Worm (Caenorhabditis elegans) whole organism, L1 larva: ENCODE results near the gene Y7A5A.13.

ENCODE experiments used
- ceh-8 ChIP-seq: fragments of 200-800 bp; sonication (Bioruptor generic); optimal IDR thresholded peaks from 2 replicates; lab custom pipeline; 2018; ENCODE audit warnings: mild to moderate bottlenecking, missing genetic modification characterization, moderate library complexity, missing compliant biosample characterization
- egl-27 ChIP-seq, 2 experiments: fragments of 150-350 bp in 1 of 2; sonication (generic microtip); optimal IDR thresholded peaks; 3 replicates each; lab custom pipeline; 2017 to 2018; ENCODE audit warnings: missing biosample characterization in 2 of 2, missing genetic modification characterization in 2 of 2, missing genetic modification reagents in 2 of 2
- fkh-4 ChIP-seq: sonication (generic microtip); optimal IDR thresholded peaks from 2 replicates; lab custom pipeline; 2016; ENCODE audit warnings: missing compliant biosample characterization, missing genetic modification characterization, borderline replicate concordance
- mab-9 ChIP-seq: fragments of 200-800 bp; sonication (Bioruptor generic); IDR thresholded peaks from 2 replicates; pipeline ENCODE4 v1.3.6; 2022; ENCODE audit warnings: missing genetic modification reagents, missing genetic modification characterization, missing compliant biosample characterization
- mef-2 ChIP-seq: fragments of 150-350 bp; optimal IDR thresholded peaks from 2 replicates; lab custom pipeline; 2014; ENCODE audit warnings: missing biosample characterization, missing genetic modification characterization
- nhr-11 ChIP-seq: fragments of 150-350 bp; optimal IDR thresholded peaks from 2 replicates; lab custom pipeline; 2014; ENCODE audit warnings: missing biosample characterization, missing genetic modification characterization
- pag-3 ChIP-seq: sonication (generic microtip); optimal IDR thresholded peaks from 2 replicates; lab custom pipeline; 2017; ENCODE audit warnings: missing genetic modification characterization, mild to moderate bottlenecking, missing compliant biosample characterization, antibody characterized with exemption, borderline replicate concordance; ENCODE audit not compliant: insufficient read depth
- rnt-1 ChIP-seq: sonication (generic microtip); optimal IDR thresholded peaks from 2 replicates; lab custom pipeline; 2016; ENCODE audit warnings: mild to moderate bottlenecking, missing genetic modification characterization, moderate library complexity, missing compliant biosample characterization
- skn-1 ChIP-seq: fragments of 150-350 bp; optimal IDR thresholded peaks from 2 replicates; lab custom pipeline; 2014; ENCODE audit warnings: missing biosample characterization, missing genetic modification characterization
- tlp-1 ChIP-seq: fragments of 150-350 bp; optimal IDR thresholded peaks from 2 replicates; lab custom pipeline; 2014; ENCODE audit warnings: missing biosample characterization, missing genetic modification characterization
- unc-30 ChIP-seq: sonication (generic microtip); optimal IDR thresholded peaks from 2 replicates; lab custom pipeline; 2017; ENCODE audit warnings: missing biosample characterization, missing genetic modification characterization
- unc-62 ChIP-seq: fragments of 150-350 bp; optimal IDR thresholded peaks from 2 replicates; lab custom pipeline; 2014; ENCODE audit warnings: missing biosample characterization, missing genetic modification reagents, missing genetic modification characterization

DNA sequence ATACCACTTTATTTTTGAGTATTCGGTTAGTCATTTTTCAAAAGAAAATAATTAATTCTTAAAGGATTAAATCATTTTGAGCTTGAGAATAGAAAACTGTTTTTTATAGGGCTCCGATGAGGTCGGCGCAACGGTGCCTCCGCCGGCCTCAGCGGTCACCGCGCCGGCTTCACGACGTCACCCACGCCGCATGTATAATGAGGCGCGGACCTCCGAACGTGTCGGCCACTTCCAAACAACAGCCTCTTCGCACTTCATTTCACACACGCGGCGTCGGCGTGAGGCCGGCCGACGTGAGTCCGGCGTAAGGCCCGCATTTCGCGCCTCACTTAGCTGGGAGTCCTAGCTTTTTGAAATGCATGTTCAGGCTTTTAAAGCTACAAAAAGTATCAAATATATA, 6.8 kb upstream of the Y7A5A.13 start:
- TF ChIP-seq fkh-4 (tag; lab: Kevin White, UChicago): no peak
- TF ChIP-seq egl-27 (tag; optimal IDR thresholded peaks at IDR 0.05; lab: Kevin White, UChicago): no peak
- TF ChIP-seq ceh-8 (GFP tag; lab: Kevin White, UChicago): no peak
- TF ChIP-seq mef-2 (tag; lab: Kevin White, UChicago): no peak
- no peak for TF ChIP-seq unc-62 (GFP tag; lab: Kevin White, UChicago)
- TF ChIP-seq pag-3 (tag; lab: Kevin White, UChicago): no peak
- no peak for TF ChIP-seq mab-9 (GFP tag; lab: Robert Waterston, UW)
- TF ChIP-seq skn-1 (tag; lab: Kevin White, UChicago): no peak
- no peak for TF ChIP-seq tlp-1 (tag; lab: Kevin White, UChicago)
- TF ChIP-seq rnt-1: no peak
- no peak for TF ChIP-seq nhr-11 (tag; lab: Kevin White, UChicago)
- TF ChIP-seq unc-30 (tag; lab: Kevin White, UChicago): no peak
